Worm (Caenorhabditis elegans): ENCODE measurements around the gene pph-1.

Gene pph-1

ce11 chrV:10702249-10702648 is at the start of gene pph-1:
Gene pph-1 (plus strand): TSS chrV:10702549.
- TF ChIP-seq ztf-29 (GFP tag; IDR thresholded peaks at IDR 0.05) (no peak), flt-1 (GFP tag; IDR thresholded peaks at IDR 0.05) (no peak), T22C8.4 (GFP tag; IDR thresholded peaks at IDR 0.05) (no peak), klf-2 (GFP tag; conservative IDR thresholded peaks at IDR 0.05) (no peak), med-1 (GFP tag; optimal IDR thresholded peaks at IDR 0.05; ENCODE audit: insufficient read depth) (no peak), ztf-23 (GFP tag; IDR thresholded peaks at IDR 0.05) (no peak), cog-1 (tag; optimal IDR thresholded peaks at IDR 0.05) (no peak), tab-1 (GFP tag; IDR thresholded peaks at IDR 0.05) (no peak), ref-1 (GFP tag; conservative IDR thresholded peaks at IDR 0.05) (no peak)

- TF ChIP-seq T22C8.4 (GFP tag; IDR thresholded peaks at IDR 0.05) (no peak), tab-1 (GFP tag; IDR thresholded peaks at IDR 0.05) (no peak), cog-1 (tag; optimal IDR thresholded peaks at IDR 0.05) (no peak), med-1 (GFP tag; optimal IDR thresholded peaks at IDR 0.05; ENCODE audit: insufficient read depth) (no peak), ztf-23 (GFP tag; IDR thresholded peaks at IDR 0.05) (no peak), flt-1 (GFP tag; IDR thresholded peaks at IDR 0.05) (no peak), klf-2 (GFP tag; conservative IDR thresholded peaks at IDR 0.05) (no peak), ztf-29 (GFP tag; IDR thresholded peaks at IDR 0.05) (no peak), ref-1 (GFP tag; conservative IDR thresholded peaks at IDR 0.05) (no peak)
Measured at ce11 chrV:10654165-10654564, 48.2 kb upstream of the pph-1 start, which contains the start of gene ugt-35. Gene ugt-35 (minus strand): TSS chrV:10654265.

- no peak for TF ChIP-seq ztf-29 (GFP tag; IDR thresholded peaks at IDR 0.05)
- TF ChIP-seq ztf-23 (GFP tag; IDR thresholded peaks at IDR 0.05) = no peak
Measured at ce11 chrV:10656958-10657357, 45.4 kb upstream of the pph-1 start, which contains the start of gene ugt-34. Gene ugt-34 (minus strand): TSS chrV:10656978.

ce11 chrV:10657959-10658358 is 44.4 kb upstream of the pph-1 start, which contains the start of gene tut-2:
Gene tut-2 (plus strand): TSS chrV:10658235.
- no peak for TF ChIP-seq flt-1 (GFP tag; IDR thresholded peaks at IDR 0.05)
- TF ChIP-seq ztf-29 (GFP tag; IDR thresholded peaks at IDR 0.05) = 0 out of 2 replicates have a peak, but pooled peaks have one; percentile 6
- TF ChIP-seq tab-1 (GFP tag; IDR thresholded peaks at IDR 0.05) = no peak

- TF ChIP-seq klf-2 (GFP tag; conservative IDR thresholded peaks at IDR 0.05) (no peak), cog-1 (tag; optimal IDR thresholded peaks at IDR 0.05) (no peak), ztf-29 (GFP tag; IDR thresholded peaks at IDR 0.05) (no peak), T22C8.4 (GFP tag; IDR thresholded peaks at IDR 0.05) (no peak), med-1 (GFP tag; optimal IDR thresholded peaks at IDR 0.05; ENCODE audit: insufficient read depth) (no peak), ztf-23 (GFP tag; IDR thresholded peaks at IDR 0.05) (no peak), tab-1 (GFP tag; IDR thresholded peaks at IDR 0.05) (no peak), ref-1 (GFP tag; conservative IDR thresholded peaks at IDR 0.05) (no peak), flt-1 (GFP tag; IDR thresholded peaks at IDR 0.05) (no peak)
Measured at ce11 chrV:10659343-10659742, 43.0 kb upstream of the pph-1 start.

- TF ChIP-seq tab-1 (GFP tag; IDR thresholded peaks at IDR 0.05) (no peak), T22C8.4 (GFP tag; IDR thresholded peaks at IDR 0.05) (no peak), med-1 (GFP tag; optimal IDR thresholded peaks at IDR 0.05; ENCODE audit: insufficient read depth) (no peak), klf-2 (GFP tag; conservative IDR thresholded peaks at IDR 0.05) (no peak), ref-1 (GFP tag; conservative IDR thresholded peaks at IDR 0.05) (no peak), ztf-23 (GFP tag; IDR thresholded peaks at IDR 0.05) (no peak), cog-1 (tag; optimal IDR thresholded peaks at IDR 0.05) (no peak), flt-1 (GFP tag; IDR thresholded peaks at IDR 0.05) (no peak), ztf-29 (GFP tag; IDR thresholded peaks at IDR 0.05) (no peak)
Measured at ce11 chrV:10661417-10661945, 40.9 kb upstream of the pph-1 start, which contains the start of gene sqv-4. Gene sqv-4 (minus strand): TSS chrV:10661467.

ce11 chrV:10662000-10662399 is 40.3 kb upstream of the pph-1 start:
- no peak for TF ChIP-seq med-1 (GFP tag; optimal IDR thresholded peaks at IDR 0.05; ENCODE audit: insufficient read depth)
- no peak for TF ChIP-seq ref-1 (GFP tag; conservative IDR thresholded peaks at IDR 0.05)
- TF ChIP-seq ztf-23 (GFP tag; IDR thresholded peaks at IDR 0.05) = no peak
- TF ChIP-seq klf-2 (GFP tag; conservative IDR thresholded peaks at IDR 0.05) = no peak
- no peak for TF ChIP-seq ztf-29 (GFP tag; IDR thresholded peaks at IDR 0.05)
- TF ChIP-seq flt-1 (GFP tag; IDR thresholded peaks at IDR 0.05) = no peak
- no peak for TF ChIP-seq cog-1 (tag; optimal IDR thresholded peaks at IDR 0.05)
- TF ChIP-seq tab-1 (GFP tag; IDR thresholded peaks at IDR 0.05) = no peak
- TF ChIP-seq T22C8.4 (GFP tag; IDR thresholded peaks at IDR 0.05) = no peak

- no peak for TF ChIP-seq ztf-29 (GFP tag; IDR thresholded peaks at IDR 0.05)
- TF ChIP-seq med-1 (GFP tag; optimal IDR thresholded peaks at IDR 0.05; ENCODE audit: insufficient read depth) = no peak
- TF ChIP-seq flt-1 (GFP tag; IDR thresholded peaks at IDR 0.05) = no peak
- no peak for TF ChIP-seq T22C8.4 (GFP tag; IDR thresholded peaks at IDR 0.05)
- no peak for TF ChIP-seq ref-1 (GFP tag; conservative IDR thresholded peaks at IDR 0.05)
- TF ChIP-seq ztf-23 (GFP tag; IDR thresholded peaks at IDR 0.05) = no peak
- no peak for TF ChIP-seq tab-1 (GFP tag; IDR thresholded peaks at IDR 0.05)
- no peak for TF ChIP-seq cog-1 (tag; optimal IDR thresholded peaks at IDR 0.05)
- no peak for TF ChIP-seq klf-2 (GFP tag; conservative IDR thresholded peaks at IDR 0.05)
Measured at ce11 chrV:10664271-10664670, 38.1 kb upstream of the pph-1 start.

- no peak for TF ChIP-seq med-1 (GFP tag; optimal IDR thresholded peaks at IDR 0.05; ENCODE audit: insufficient read depth)
- no peak for TF ChIP-seq klf-2 (GFP tag; conservative IDR thresholded peaks at IDR 0.05)
- no peak for TF ChIP-seq tab-1 (GFP tag; IDR thresholded peaks at IDR 0.05)
- TF ChIP-seq ztf-29 (GFP tag; IDR thresholded peaks at IDR 0.05) = no peak
- TF ChIP-seq flt-1 (GFP tag; IDR thresholded peaks at IDR 0.05) = no peak
Measured at ce11 chrV:10667284-10667683, 35.1 kb upstream of the pph-1 start, which contains the start of gene twk-12. Gene twk-12 (plus strand): TSS chrV:10667584.

ce11 chrV:10670817-10671216 is 31.5 kb upstream of the pph-1 start:
- TF ChIP-seq klf-2 (GFP tag; conservative IDR thresholded peaks at IDR 0.05) = no peak
- no peak for TF ChIP-seq ztf-29 (GFP tag; IDR thresholded peaks at IDR 0.05)
- no peak for TF ChIP-seq med-1 (GFP tag; optimal IDR thresholded peaks at IDR 0.05; ENCODE audit: insufficient read depth)

Data from whole organism, midembryonic.